Fruit fly (Drosophila melanogaster) whole organism, adult: ENCODE measurements around the gene CG12480.

Experiments
- CG11617 ChIP-seq: fragments of 200-800 bp; sonication (Bioruptor generic); optimal IDR thresholded peaks from 2 replicates; lab custom pipeline; 2017; ENCODE audit warnings: mild to moderate bottlenecking, missing biosample characterization, missing genetic modification reagents, missing genetic modification characterization
- CG33017 ChIP-seq: fragments of 200-800 bp; sonication (Bioruptor generic); optimal IDR thresholded peaks from 2 replicates; lab custom pipeline; 2018; ENCODE audit warnings: missing biosample characterization, mild to moderate bottlenecking, missing genetic modification characterization, moderate library complexity
- Mnt ChIP-seq: fragments of 200-800 bp; sonication (Bioruptor generic); optimal IDR thresholded peaks from 2 replicates; lab custom pipeline; 2016; ENCODE audit warnings: missing biosample characterization, mild to moderate bottlenecking, missing genetic modification characterization
- cnc ChIP-seq, 2 experiments: fragments of >200 bp; optimal IDR thresholded peaks; 2 replicates each; lab custom pipeline; 2017
- tj ChIP-seq: fragments of 200-800 bp; sonication (Bioruptor generic); optimal IDR thresholded peaks from 3 replicates; lab custom pipeline; 2017; ENCODE audit warnings: missing biosample characterization, mild to moderate bottlenecking, missing genetic modification characterization, moderate library complexity

DNA sequence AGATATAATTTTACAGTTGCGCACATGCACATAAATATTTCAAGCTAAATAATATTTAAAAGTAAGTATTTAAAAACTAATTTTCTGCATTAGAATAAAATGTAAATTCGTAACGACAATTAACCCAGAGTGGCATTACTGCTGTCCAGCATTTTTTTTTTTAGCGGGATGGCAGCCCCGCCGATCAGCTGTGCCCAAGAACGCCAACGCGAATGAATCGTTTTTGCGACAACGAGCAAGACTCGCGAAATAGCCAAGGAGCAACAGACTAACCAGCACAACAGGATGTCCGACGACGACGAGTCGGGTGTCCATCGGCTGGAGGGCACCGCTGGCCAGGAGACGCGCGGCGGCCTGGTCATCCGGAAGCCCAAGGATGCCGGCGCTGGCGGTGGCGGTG is 31.8 kb downstream of the CG12480 start, which contains the start of gene Prp16:
- TF ChIP-seq CG33017 = no peak
- TF ChIP-seq cnc (optimal IDR thresholded peaks at IDR 0.05; lab: Kevin White, UChicago) = no peak
- TF ChIP-seq CG11617 (GFP tag; lab: Kevin White, UChicago) = no peak
- no peak for TF ChIP-seq Mnt
- TF ChIP-seq tj (GFP tag; lab: Kevin White, UChicago) = no peak
